Fruit fly (Drosophila melanogaster) whole organism: Measurements from ENCODE around the gene CecA1.

Experiments used
- CG8478 ChIP-seq: fragments of >200 bp; optimal IDR thresholded peaks from 2 replicates; lab custom pipeline; 2018; ENCODE audit warnings: inconsistent platforms
- Dll ChIP-seq: fragments of >200 bp; optimal IDR thresholded peaks from 2 replicates; lab custom pipeline; 2017
- EcR ChIP-seq, 2 experiments: fragments of >200 bp; optimal IDR thresholded peaks; 2 replicates each; lab custom pipeline; 2017; ENCODE audit warnings: missing biosample characterization in 2 of 2, missing genetic modification characterization in 2 of 2, missing genetic modification reagents in 2 of 2
- pan ChIP-seq: fragments of >200 bp; optimal IDR thresholded peaks from 2 replicates; lab custom pipeline; 2017
- psq ChIP-seq: fragments of >200 bp; optimal IDR thresholded peaks from 2 replicates; lab custom pipeline; 2017
- usp ChIP-seq: fragments of >200 bp; optimal IDR thresholded peaks from 2 replicates; lab custom pipeline; 2017; ENCODE audit warnings: missing biosample characterization, missing genetic modification characterization, mixed read lengths

Gene CecA1

dm6 chr3R:30250496-30250978, 39.9 kb downstream of the CecA1 start, which contains the start of gene CG9682:
Gene CG9682, plus strand, starts transcription at chr3R:30250928.
- TF ChIP-seq psq (no peak), usp (no peak), EcR (GFP tag; optimal IDR thresholded peaks at IDR 0.05; lab: Kevin White, UChicago) (no peak), Dll (lab: Kevin White, UChicago) (no peak), pan (no peak), CG8478 (lab: Kevin White, UChicago) (no peak)

- TF ChIP-seq CG8478 (lab: Kevin White, UChicago) = no peak
- no peak for TF ChIP-seq EcR (GFP tag; optimal IDR thresholded peaks at IDR 0.05; lab: Kevin White, UChicago)
- TF ChIP-seq usp = no peak
- no peak for TF ChIP-seq psq
These were observed 41.6 kb downstream of the CecA1 start for dm6 chr3R:30252317-30252716.

dm6 chr3R:30252882-30253281, 42.2 kb downstream of the CecA1 start, which contains the start of gene CG18404:
Gene CG18404, plus strand, starts transcription at chr3R:30253182.
- TF ChIP-seq Dll (lab: Kevin White, UChicago) (no peak), EcR (GFP tag; optimal IDR thresholded peaks at IDR 0.05; lab: Kevin White, UChicago) (no peak), pan (no peak)

dm6 chr3R:30255255-30256121, 44.8 kb downstream of the CecA1 start:
- TF ChIP-seq psq (no peak), Dll (lab: Kevin White, UChicago) (no peak), EcR (GFP tag; optimal IDR thresholded peaks at IDR 0.05; lab: Kevin White, UChicago) (no peak), pan (no peak), CG8478 (lab: Kevin White, UChicago) (no peak), usp (no peak)

- TF ChIP-seq Dll (lab: Kevin White, UChicago) (no peak), usp (no peak), pan (no peak)
These were observed 45.6 kb downstream of the CecA1 start for dm6 chr3R:30256233-30256632.

DNA sequence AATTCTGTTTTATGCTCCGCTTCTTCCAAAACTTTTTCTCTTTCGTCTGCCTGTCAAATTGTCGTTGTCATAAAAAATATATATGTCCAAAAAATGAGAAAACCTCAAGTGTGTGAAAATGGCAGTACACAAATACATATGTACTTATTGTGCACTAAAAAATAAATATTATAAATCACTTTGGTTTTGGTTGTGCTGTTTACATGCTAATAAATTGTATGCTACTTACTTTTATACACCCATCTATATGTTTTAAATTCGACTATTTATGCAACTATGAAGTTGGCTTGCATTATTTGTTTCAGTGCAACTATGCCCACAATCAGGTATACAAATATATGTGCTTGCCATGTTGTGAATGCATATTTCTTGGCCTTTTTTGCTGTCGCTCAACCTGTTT, 46.9 kb downstream of the CecA1 start:
- TF ChIP-seq CG8478 (lab: Kevin White, UChicago) = no peak
- TF ChIP-seq usp = no peak
- TF ChIP-seq psq = no peak
- no peak for TF ChIP-seq pan
- no peak for TF ChIP-seq EcR (GFP tag; optimal IDR thresholded peaks at IDR 0.05; lab: Kevin White, UChicago)
- TF ChIP-seq Dll (lab: Kevin White, UChicago) = no peak

DNA sequence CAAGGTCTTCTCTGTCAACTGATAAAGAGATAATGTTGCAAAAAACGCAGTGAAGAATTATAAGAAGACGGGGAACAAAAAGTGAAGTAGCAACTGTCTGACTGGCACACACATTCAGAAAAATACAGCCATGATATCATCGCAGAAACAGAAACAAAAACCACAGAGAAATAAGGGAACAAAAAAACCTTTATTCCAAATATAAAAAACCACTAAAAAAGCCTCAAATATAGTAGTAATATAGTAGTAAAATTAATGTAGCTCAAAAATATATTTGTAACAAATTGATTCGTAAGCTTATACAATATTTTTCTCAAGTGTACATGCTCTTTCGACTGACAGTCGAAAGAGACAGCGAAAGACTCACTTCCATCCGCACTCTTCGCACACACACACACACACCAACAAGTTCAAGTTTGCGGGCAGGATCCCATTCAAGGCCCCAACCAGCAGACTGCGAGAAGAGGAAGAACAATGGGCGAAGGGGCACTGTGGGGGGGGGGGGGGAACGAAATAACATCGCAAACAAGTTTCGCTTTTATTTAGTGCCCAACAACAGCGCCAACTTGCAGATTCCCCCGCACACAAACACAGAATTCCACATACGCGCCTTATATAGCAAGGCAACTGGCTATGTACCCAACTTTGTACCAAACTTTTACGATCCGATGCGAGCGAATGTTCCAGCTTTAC, 47.8 kb downstream of the CecA1 start:
- TF ChIP-seq psq = no peak
- no peak for TF ChIP-seq CG8478 (lab: Kevin White, UChicago)
- no peak for TF ChIP-seq EcR (GFP tag; optimal IDR thresholded peaks at IDR 0.05; lab: Kevin White, UChicago)
- TF ChIP-seq pan = no peak
- TF ChIP-seq Dll (lab: Kevin White, UChicago) = no peak
- TF ChIP-seq usp = no peak

DNA sequence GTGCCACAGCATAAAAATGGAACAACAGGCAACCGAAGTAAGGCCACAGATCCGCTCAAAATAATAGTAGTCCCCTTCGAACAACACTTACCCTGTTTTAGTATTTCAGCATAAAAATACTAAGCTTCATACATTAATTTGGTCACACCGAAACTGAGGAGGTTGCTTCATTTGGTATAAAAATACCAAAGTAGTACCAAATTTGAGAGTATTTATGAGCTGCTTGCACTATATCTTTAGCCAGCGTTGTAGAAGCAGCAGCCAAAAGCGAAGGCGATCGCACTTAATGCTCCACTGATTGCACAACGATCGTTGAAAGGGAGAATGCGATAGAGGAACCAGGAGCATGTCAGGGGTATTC, 48.3 kb downstream of the CecA1 start:
- no peak for TF ChIP-seq usp
- no peak for TF ChIP-seq pan
- TF ChIP-seq Dll (lab: Kevin White, UChicago) = no peak
- no peak for TF ChIP-seq psq
- TF ChIP-seq CG8478 (lab: Kevin White, UChicago) = no peak
- no peak for TF ChIP-seq EcR (GFP tag; optimal IDR thresholded peaks at IDR 0.05; lab: Kevin White, UChicago)

DNA sequence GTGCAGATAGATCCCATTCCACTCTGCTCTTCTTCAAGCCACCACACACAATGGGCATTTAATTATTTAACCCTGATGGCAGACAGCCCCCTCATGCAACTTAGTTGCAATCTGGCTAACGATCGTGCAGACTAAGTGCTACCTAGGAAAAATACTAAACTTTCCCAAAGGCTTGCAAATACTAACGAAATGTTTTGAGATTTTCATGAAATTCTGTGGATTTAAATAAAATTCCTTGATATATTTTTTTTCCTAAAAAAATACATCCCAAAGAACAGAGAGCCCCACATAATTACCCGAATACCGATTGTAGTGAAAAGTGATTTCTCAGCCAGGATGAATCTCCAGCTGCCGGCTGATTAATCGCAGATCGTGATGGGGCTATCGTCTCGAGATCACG, 48.9 kb downstream of the CecA1 start:
- TF ChIP-seq usp (no peak), CG8478 (lab: Kevin White, UChicago) (no peak), pan (no peak), EcR (GFP tag; optimal IDR thresholded peaks at IDR 0.05; lab: Kevin White, UChicago) (no peak), Dll (lab: Kevin White, UChicago) (no peak), psq (no peak)
